Fruit fly (Drosophila melanogaster) whole organism: Measurements from ENCODE around the gene Ocrl.

ENCODE experiments used
- pan ChIP-seq: fragments of >200 bp; optimal IDR thresholded peaks from 2 replicates; lab custom pipeline; 2017
- psq ChIP-seq: fragments of >200 bp; optimal IDR thresholded peaks from 2 replicates; lab custom pipeline; 2017
- usp ChIP-seq: fragments of >200 bp; optimal IDR thresholded peaks from 2 replicates; lab custom pipeline; 2017; ENCODE audit warnings: missing biosample characterization, missing genetic modification characterization, mixed read lengths

DNA sequence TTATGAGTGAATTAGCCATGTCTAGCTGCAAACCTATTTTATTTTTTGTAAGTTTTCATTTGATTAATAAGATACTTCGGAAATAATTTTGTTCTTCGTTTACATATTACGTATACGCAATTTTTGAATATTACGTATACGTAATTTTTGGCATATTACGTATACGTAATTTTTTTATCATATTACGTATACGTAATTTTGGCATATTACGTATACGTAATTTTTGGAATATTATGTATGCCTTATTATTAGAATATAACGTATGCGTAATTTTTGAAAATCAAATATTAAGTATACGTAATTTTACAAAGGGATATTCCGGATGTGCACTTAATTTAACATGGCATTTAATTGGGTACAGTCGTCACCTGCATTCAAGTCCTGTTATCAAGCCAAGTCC lies 45.4 kb downstream of the Ocrl start:
- TF ChIP-seq psq (lab: Kevin White, UChicago): no peak
- no peak for TF ChIP-seq usp (GFP tag; lab: Kevin White, UChicago)
- no peak for TF ChIP-seq pan
